Worm (Caenorhabditis elegans): Measurements from ENCODE around the gene F54C9.3.

ce11 chrII:8568234-8568969 lies 1.7 kb upstream of the F54C9.3 start:
- TF ChIP-seq dao-5 (tag; optimal IDR thresholded peaks at IDR 0.05) (no peak), W03F9.2 (tag; optimal IDR thresholded peaks at IDR 0.05) (no peak), him-1 (tag; optimal IDR thresholded peaks at IDR 0.05) (no peak)

Data from whole organism, L4/young adult.